Fruit fly (Drosophila melanogaster): Measurements from ENCODE around the gene Hsc70-2.

The Hsc70-2 gene

dm6 chr3R:13088942-13089341 is 44.4 kb downstream of the Hsc70-2 start, which contains the start of gene CG34308:
CG34308 (plus strand) TSS chr3R:13089242.
- no peak for TF ChIP-seq CG8478 (optimal IDR thresholded peaks at IDR 0.05)
- no peak for TF ChIP-seq usp (GFP tag; optimal IDR thresholded peaks at IDR 0.05)
- TF ChIP-seq EcR (GFP tag; optimal IDR thresholded peaks at IDR 0.05): no peak
- TF ChIP-seq Dll (optimal IDR thresholded peaks at IDR 0.05): no peak
- no peak for TF ChIP-seq psq (optimal IDR thresholded peaks at IDR 0.05)
- no peak for TF ChIP-seq pan (optimal IDR thresholded peaks at IDR 0.05)

dm6 chr3R:13091666-13092065 is 47.1 kb downstream of the Hsc70-2 start:
- no peak for TF ChIP-seq usp (GFP tag; optimal IDR thresholded peaks at IDR 0.05)
- TF ChIP-seq psq (optimal IDR thresholded peaks at IDR 0.05): no peak
- TF ChIP-seq pan (optimal IDR thresholded peaks at IDR 0.05): no peak
- TF ChIP-seq CG8478 (optimal IDR thresholded peaks at IDR 0.05): no peak
- TF ChIP-seq EcR (GFP tag; optimal IDR thresholded peaks at IDR 0.05): no peak
- no peak for TF ChIP-seq Dll (optimal IDR thresholded peaks at IDR 0.05)

All from whole organism.